Fruit fly (Drosophila melanogaster) whole organism, embryonic: Measurements from ENCODE around the gene spirit.
A peak's percentile ranks its signal among the peaks of the same experiment; 100 is the strongest.

Experiments
- Ada2b ChIP-seq: fragments of 200-800 bp; sonication (Bioruptor generic); IDR thresholded peaks from 2 replicates; pipeline ENCODE4 v1.3.6; 2022; ENCODE audit warnings: missing biosample characterization, missing genetic modification characterization
- Blimp-1 ChIP-seq: fragments of 200-800 bp; sonication (Bioruptor generic); optimal IDR thresholded peaks from 3 replicates; lab custom pipeline; 2018; ENCODE audit warnings: missing biosample characterization, missing genetic modification characterization, mild to moderate bottlenecking, moderate library complexity, missing genetic modification reagents
- C15 ChIP-seq: fragments of 200-800 bp; sonication (Bioruptor generic); IDR thresholded peaks from 3 replicates; pipeline ENCODE4 v1.3.6; 2022; ENCODE audit warnings: missing biosample characterization, missing genetic modification characterization
- CG10321 ChIP-seq: fragments of 200-800 bp; sonication (Bioruptor generic); IDR thresholded peaks from 2 replicates; pipeline ENCODE4 v1.3.6; 2022; ENCODE audit warnings: missing biosample characterization, missing genetic modification characterization
- CG10431 ChIP-seq: fragments of 200-800 bp; sonication (Bioruptor generic); optimal IDR thresholded peaks from 3 replicates; lab custom pipeline; 2018; ENCODE audit warnings: missing biosample characterization, mild to moderate bottlenecking, missing genetic modification characterization
- CG11085 ChIP-seq: fragments of 200-800 bp; sonication (Bioruptor generic); IDR thresholded peaks from 2 replicates; pipeline ENCODE4 v1.3.6; 2022; ENCODE audit warnings: missing biosample characterization, missing genetic modification characterization
- CG12155 ChIP-seq: fragments of 200-800 bp; sonication (Bioruptor generic); optimal IDR thresholded peaks from 3 replicates; lab custom pipeline; 2016; ENCODE audit warnings: missing biosample characterization, missing genetic modification characterization
- CG12659 ChIP-seq: fragments of 200-800 bp; sonication (Bioruptor generic); optimal IDR thresholded peaks from 3 replicates; lab custom pipeline; 2017; ENCODE audit warnings: mild to moderate bottlenecking, missing biosample characterization, missing genetic modification reagents, missing genetic modification characterization
- CG14441 ChIP-seq: fragments of 200-800 bp; sonication (Bioruptor generic); IDR thresholded peaks from 2 replicates; pipeline ENCODE4 v1.3.6; 2022; ENCODE audit warnings: missing biosample characterization, missing genetic modification characterization
- CG15073 ChIP-seq: fragments of 200-800 bp; sonication (Bioruptor generic); optimal IDR thresholded peaks from 2 replicates; lab custom pipeline; 2016; ENCODE audit warnings: missing biosample characterization, missing genetic modification characterization
- CG17328 ChIP-seq: fragments of 200-800 bp; sonication (Bioruptor generic); IDR thresholded peaks from 2 replicates; pipeline ENCODE4 v1.3.6; 2022; ENCODE audit warnings: missing biosample characterization, missing genetic modification characterization
- CG17612 ChIP-seq: fragments of 200-800 bp; sonication (Bioruptor generic); IDR thresholded peaks from 2 replicates; pipeline ENCODE4 v1.3.6; 2022; ENCODE audit warnings: missing biosample characterization, missing genetic modification characterization
- CG17912 ChIP-seq: fragments of 200-800 bp; sonication (Bioruptor generic); optimal IDR thresholded peaks from 2 replicates; lab custom pipeline; 2018; ENCODE audit warnings: missing biosample characterization, mild to moderate bottlenecking, missing genetic modification characterization
- CG18599 ChIP-seq: fragments of 200-800 bp; sonication (Bioruptor generic); optimal IDR thresholded peaks from 3 replicates; lab custom pipeline; 2017; ENCODE audit warnings: missing biosample characterization, missing genetic modification characterization, mild to moderate bottlenecking, moderate library complexity, missing genetic modification reagents
- CG18619 ChIP-seq: fragments of 200-800 bp; sonication (Bioruptor generic); optimal IDR thresholded peaks from 3 replicates; lab custom pipeline; 2017; ENCODE audit warnings: missing biosample characterization, mild to moderate bottlenecking, missing genetic modification characterization
- CG31224 ChIP-seq: fragments of 200-800 bp; sonication (Bioruptor generic); IDR thresholded peaks from 2 replicates; pipeline ENCODE4 v1.3.6; 2022; ENCODE audit warnings: missing biosample characterization, missing genetic modification characterization
- CG4820 ChIP-seq: fragments of 200-800 bp; sonication (Bioruptor generic); optimal IDR thresholded peaks from 3 replicates; lab custom pipeline; 2016; ENCODE audit warnings: missing biosample characterization, missing genetic modification characterization
- CG5245 ChIP-seq: fragments of 200-800 bp; sonication (Bioruptor generic); optimal IDR thresholded peaks from 3 replicates; lab custom pipeline; 2016; ENCODE audit warnings: missing biosample characterization, missing genetic modification characterization
- CG6654 ChIP-seq: fragments of 200-800 bp; sonication (Bioruptor generic); optimal IDR thresholded peaks from 2 replicates; lab custom pipeline; 2017; ENCODE audit warnings: missing biosample characterization, mild to moderate bottlenecking, missing genetic modification characterization
- CG6813 ChIP-seq: fragments of 200-800 bp; sonication (Bioruptor generic); optimal IDR thresholded peaks from 2 replicates; lab custom pipeline; 2017; ENCODE audit warnings: missing biosample characterization, missing genetic modification characterization, mild to moderate bottlenecking, moderate library complexity, missing genetic modification reagents
- CG7839 ChIP-seq: fragments of 200-800 bp; sonication (Bioruptor generic); optimal IDR thresholded peaks from 3 replicates; lab custom pipeline; 2018; ENCODE audit warnings: missing biosample characterization, mild to moderate bottlenecking, missing genetic modification characterization, moderate library complexity
- Doc3 ChIP-seq: fragments of 200-800 bp; sonication (Bioruptor generic); IDR thresholded peaks from 3 replicates; pipeline ENCODE4 v1.3.6; 2022; ENCODE audit warnings: missing biosample characterization, missing genetic modification characterization; ENCODE audit not compliant: partially characterized antibody
- H15 ChIP-seq: fragments of 200-800 bp; sonication (Bioruptor generic); IDR thresholded peaks from 3 replicates; pipeline ENCODE4 v1.3.6; 2022; ENCODE audit warnings: missing biosample characterization, missing genetic modification characterization
- HLH54F ChIP-seq: fragments of 200-800 bp; sonication (Bioruptor generic); optimal IDR thresholded peaks from 3 replicates; lab custom pipeline; 2016; ENCODE audit warnings: missing biosample characterization, missing genetic modification characterization
- Hr51 ChIP-seq, 2 experiments: fragments of 200-800 bp; sonication (Bioruptor generic); optimal IDR thresholded peaks; 2 replicates in 1 of 2; 3 replicates in 1 of 2; lab custom pipeline; 2016 to 2018; ENCODE audit warnings: missing biosample characterization in 2 of 2, missing genetic modification characterization in 2 of 2, mild to moderate bottlenecking in 1 of 2, moderate library complexity in 1 of 2
- Nf-YC ChIP-seq: fragments of 200-800 bp; optimal IDR thresholded peaks from 3 replicates; lab custom pipeline; 2019; ENCODE audit warnings: missing biosample characterization, mild to moderate bottlenecking, missing genetic modification characterization, moderate library complexity
- Oaz ChIP-seq: fragments of 200-800 bp; sonication (Bioruptor generic); IDR thresholded peaks from 2 replicates; pipeline ENCODE4 v1.3.6; 2022; ENCODE audit warnings: missing biosample characterization, missing genetic modification characterization
- Oli ChIP-seq: fragments of 200-800 bp; sonication (Bioruptor generic); optimal IDR thresholded peaks from 2 replicates; lab custom pipeline; 2018; ENCODE audit warnings: missing biosample characterization, mild to moderate bottlenecking, missing genetic modification characterization, moderate library complexity
- Optix ChIP-seq: fragments of 200-800 bp; sonication (Bioruptor generic); IDR thresholded peaks from 3 replicates; pipeline ENCODE4 v1.3.6; 2022; ENCODE audit warnings: missing biosample characterization, missing genetic modification characterization
- Scr ChIP-seq: fragments of 200-800 bp; sonication (Bioruptor generic); IDR thresholded peaks from 2 replicates; pipeline ENCODE4 v1.3.6; 2022; ENCODE audit warnings: missing biosample characterization, missing genetic modification characterization; ENCODE audit not compliant: partially characterized antibody
- Stat92E ChIP-seq, 3 experiments: fragments of >200 bp in 2 of 3; fragments of 200-800 bp in 1 of 3; sonication (Bioruptor generic) in 1 of 3; optimal IDR thresholded peaks; 2 replicates each; lab custom pipeline; 2017 to 2019; ENCODE audit warnings: missing biosample characterization in 3 of 3, missing genetic modification characterization in 3 of 3, mild to moderate bottlenecking in 1 of 3, moderate library complexity in 1 of 3
- br ChIP-seq: fragments of >200 bp; optimal IDR thresholded peaks from 2 replicates; lab custom pipeline; 2017
- cg ChIP-seq: fragments of 200-800 bp; sonication (Bioruptor generic); optimal IDR thresholded peaks from 3 replicates; lab custom pipeline; 2019; ENCODE audit warnings: missing biosample characterization, mild to moderate bottlenecking, missing genetic modification characterization, moderate library complexity
- croc ChIP-seq: fragments of 200-800 bp; sonication (Bioruptor generic); conservative IDR thresholded peaks from 3 replicates; pipeline ENCODE4 v1.3.6; 2022; ENCODE audit warnings: missing biosample characterization, missing genetic modification characterization
- dimm ChIP-seq: fragments of 200-800 bp; sonication (Bioruptor generic); IDR thresholded peaks from 2 replicates; pipeline ENCODE4 v1.3.6; 2022; ENCODE audit warnings: missing biosample characterization, missing genetic modification characterization
- fd102C ChIP-seq: fragments of 200-800 bp; sonication (Bioruptor generic); optimal IDR thresholded peaks from 2 replicates; lab custom pipeline; 2018; ENCODE audit warnings: missing biosample characterization, mild to moderate bottlenecking, missing genetic modification characterization, moderate library complexity
- gcm2 ChIP-seq: fragments of 200-800 bp; sonication (Bioruptor generic); optimal IDR thresholded peaks from 2 replicates; lab custom pipeline; 2016; ENCODE audit warnings: missing biosample characterization, missing genetic modification characterization
- gfzf ChIP-seq: fragments of 200-800 bp; sonication (Bioruptor generic); optimal IDR thresholded peaks from 2 replicates; lab custom pipeline; 2016; ENCODE audit warnings: missing biosample characterization, mild to moderate bottlenecking, missing genetic modification characterization, moderate library complexity
- ind ChIP-seq: fragments of 200-800 bp; sonication (Bioruptor generic); optimal IDR thresholded peaks from 3 replicates; lab custom pipeline; 2016; ENCODE audit warnings: missing biosample characterization, missing genetic modification characterization
- kni ChIP-seq: fragments of 200-800 bp; sonication (Bioruptor generic); optimal IDR thresholded peaks from 3 replicates; lab custom pipeline; 2017; ENCODE audit warnings: mild to moderate bottlenecking, missing biosample characterization, missing genetic modification reagents, missing genetic modification characterization
- mirr ChIP-seq: fragments of 200-800 bp; sonication (Bioruptor generic); optimal IDR thresholded peaks from 3 replicates; lab custom pipeline; 2018; ENCODE audit warnings: missing biosample characterization, mild to moderate bottlenecking, missing genetic modification characterization
- nerfin-2 ChIP-seq: fragments of 200-800 bp; sonication (Bioruptor generic); IDR thresholded peaks from 2 replicates; pipeline ENCODE4 v1.3.6; 2022; ENCODE audit warnings: missing biosample characterization, missing genetic modification characterization; ENCODE audit not compliant: partially characterized antibody
- odd ChIP-seq: fragments of 200-800 bp; sonication (Bioruptor generic); optimal IDR thresholded peaks from 2 replicates; lab custom pipeline; 2017; ENCODE audit warnings: missing biosample characterization, mild to moderate bottlenecking, missing genetic modification characterization
- otp ChIP-seq: fragments of 200-800 bp; sonication (Bioruptor generic); IDR thresholded peaks from 3 replicates; pipeline ENCODE4, ENCODE4 v1.3.6; 2022; ENCODE audit warnings: missing biosample characterization, missing genetic modification characterization
- p53 ChIP-seq: fragments of 200-800 bp; sonication (Bioruptor generic); optimal IDR thresholded peaks from 2 replicates; lab custom pipeline; 2016; ENCODE audit warnings: missing biosample characterization, missing genetic modification characterization
- sisA ChIP-seq: fragments of 200-800 bp; sonication (Bioruptor generic); IDR thresholded peaks from 2 replicates; pipeline ENCODE4 v1.3.6; 2022; ENCODE audit warnings: missing biosample characterization, missing genetic modification characterization
- slbo ChIP-seq: fragments of 200-800 bp; sonication (Bioruptor generic); IDR thresholded peaks from 2 replicates; pipeline ENCODE4 v1.3.6; 2022; ENCODE audit warnings: missing biosample characterization, missing genetic modification characterization
- stwl ChIP-seq: fragments of 200-800 bp; sonication (Bioruptor generic); optimal IDR thresholded peaks from 3 replicates; lab custom pipeline; 2018; ENCODE audit warnings: missing biosample characterization, mild to moderate bottlenecking, missing genetic modification characterization, moderate library complexity
- tgo ChIP-seq: fragments of 200-800 bp; sonication (Bioruptor generic); IDR thresholded peaks from 3 replicates; pipeline ENCODE4 v1.3.6; 2022; ENCODE audit warnings: missing biosample characterization, missing genetic modification characterization
- tup ChIP-seq: fragments of 200-800 bp; sonication (Bioruptor generic); optimal IDR thresholded peaks from 2 replicates; lab custom pipeline; 2016; ENCODE audit warnings: missing biosample characterization, mild to moderate bottlenecking, missing genetic modification characterization, moderate library complexity
- vfl ChIP-seq: fragments of 200-800 bp; sonication (Bioruptor generic); optimal IDR thresholded peaks from 2 replicates; lab custom pipeline; 2016; ENCODE audit warnings: missing biosample characterization, missing genetic modification characterization

The spirit gene

DNA sequence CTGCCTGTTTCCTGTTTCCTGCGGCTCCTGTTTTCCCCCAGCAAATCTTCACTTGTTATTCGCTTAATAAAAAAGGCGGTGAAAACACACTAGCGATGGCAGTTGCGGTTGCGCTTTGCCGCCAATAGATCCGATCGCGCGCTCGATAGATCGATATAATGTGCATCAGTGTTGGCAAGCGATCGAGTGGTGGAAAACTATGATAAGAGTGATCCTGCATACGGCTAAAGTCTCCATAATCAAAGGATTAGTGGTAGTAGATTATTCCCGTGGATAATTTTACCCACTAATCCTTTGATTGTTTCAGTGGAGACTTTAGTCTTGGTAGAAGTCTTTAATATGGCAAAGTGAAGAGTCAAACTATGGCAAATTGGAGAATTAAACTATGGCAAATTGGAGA is 32.8 kb upstream of the spirit start, which contains the start of gene Caf1-180 (continued):
- TF ChIP-seq nerfin-2 (GFP tag; lab: Robert Waterston, UW) (no peak), gfzf (GFP tag; lab: Kevin White, UChicago) (peak; percentile 52), CG7839 (tag; lab: Kevin White, UChicago) (no peak), Optix (GFP tag; lab: Robert Waterston, UW) (no peak), CG17912 (peak; percentile 43), CG12155 (no peak), CG14441 (GFP tag; lab: Robert Waterston, UW) (no peak), otp (GFP tag; lab: Robert Waterston, UW) (no peak), tup (GFP tag; lab: Kevin White, UChicago) (no peak), odd (GFP tag; lab: Kevin White, UChicago) (no peak), slbo (GFP tag; lab: Robert Waterston, UW) (peak; percentile 64), Nf-YC (tag; lab: Kevin White, UChicago) (no peak), Ada2b (GFP tag; lab: Robert Waterston, UW) (no peak), Stat92E (GFP tag; optimal IDR thresholded peaks at IDR 0.05; lab: Kevin White, UChicago) (no peak), CG6654 (GFP tag; lab: Kevin White, UChicago) (no peak), CG6813 (GFP tag; lab: Kevin White, UChicago) (no peak), CG31224 (GFP tag; lab: Robert Waterston, UW) (no peak), CG18619 (GFP tag; lab: Kevin White, UChicago) (no peak), Scr (GFP tag; lab: Robert Waterston, UW) (peak; percentile 83), br (lab: Kevin White, UChicago) (no peak), croc (GFP tag; lab: Robert Waterston, UW) (no peak), p53 (GFP tag; lab: Kevin White, UChicago) (no peak), Oaz (GFP tag; lab: Robert Waterston, UW) (no peak), CG17328 (GFP tag; lab: Robert Waterston, UW) (no peak), gcm2 (GFP tag; lab: Kevin White, UChicago) (no peak), CG11085 (GFP tag; lab: Robert Waterston, UW) (no peak), CG10321 (GFP tag; lab: Robert Waterston, UW) (no peak), CG12659 (GFP tag; lab: Kevin White, UChicago) (peak; percentile 35), CG18599 (no peak), CG15073 (no peak), sisA (GFP tag; lab: Robert Waterston, UW) (0 out of 2 replicates have a peak, but pooled peaks have one; percentile 9), fd102C (GFP tag; lab: Kevin White, UChicago) (no peak), ind (GFP tag; lab: Kevin White, UChicago) (no peak), vfl (no peak), mirr (GFP tag; lab: Kevin White, UChicago) (no peak), Hr51 (GFP tag; optimal IDR thresholded peaks at IDR 0.05; lab: Kevin White, UChicago) (no peak), CG10431 (GFP tag; lab: Kevin White, UChicago) (no peak), C15 (no peak), CG5245 (GFP tag; lab: Kevin White, UChicago) (no peak), dimm (no peak), HLH54F (GFP tag; lab: Kevin White, UChicago) (peak; percentile 29), tgo (GFP tag; lab: Robert Waterston, UW) (no peak), Blimp-1 (GFP tag; lab: Kevin White, UChicago) (no peak), Oli (tag; lab: Kevin White, UChicago) (no peak), cg (no peak), CG4820 (GFP tag; lab: Kevin White, UChicago) (peak; percentile 4), kni (GFP tag; lab: Kevin White, UChicago) (no peak), Doc3 (GFP tag; lab: Robert Waterston, UW) (peak; percentile 63), H15 (GFP tag; lab: Robert Waterston, UW) (no peak), stwl (tag; lab: Kevin White, UChicago) (peak; percentile 43), CG17612 (GFP tag; lab: Robert Waterston, UW) (no peak)
